Fruit fly (Drosophila melanogaster) whole organism, embryonic: ENCODE data around the gene Atox1.

Source experiments
- ATbp ChIP-seq: fragments of 200-800 bp; sonication (Bioruptor generic); optimal IDR thresholded peaks from 2 replicates; lab custom pipeline; 2017; ENCODE audit warnings: missing biosample characterization, mild to moderate bottlenecking, missing genetic modification characterization, missing genetic modification reagents
- Abd-B ChIP-seq: fragments of 200-800 bp; sonication (Bioruptor generic); optimal IDR thresholded peaks from 2 replicates; lab custom pipeline; 2018; ENCODE audit warnings: missing biosample characterization, mild to moderate bottlenecking, missing genetic modification characterization, moderate library complexity
- B-H1 ChIP-seq: fragments of 200-800 bp; sonication (Bioruptor generic); IDR thresholded peaks from 3 replicates; pipeline ENCODE4 v1.3.6; 2022; ENCODE audit warnings: missing biosample characterization, missing genetic modification characterization
- CG10366 ChIP-seq: fragments of 200-800 bp; sonication (Bioruptor generic); IDR thresholded peaks from 2 replicates; pipeline ENCODE4 v1.3.6; 2022; ENCODE audit warnings: missing biosample characterization, missing genetic modification characterization
- CG11723 ChIP-seq: fragments of 200-800 bp; sonication (Bioruptor generic); optimal IDR thresholded peaks from 2 replicates; lab custom pipeline; 2017; ENCODE audit warnings: missing biosample characterization, mild to moderate bottlenecking, missing genetic modification characterization
- CG12236 ChIP-seq: fragments of 200-800 bp; sonication (Bioruptor generic); optimal IDR thresholded peaks from 2 replicates; lab custom pipeline; 2016; ENCODE audit warnings: missing biosample characterization, missing genetic modification characterization
- CG13424 ChIP-seq: fragments of 200-800 bp; sonication (Bioruptor generic); optimal IDR thresholded peaks from 2 replicates; lab custom pipeline; 2019; ENCODE audit warnings: missing biosample characterization, mild to moderate bottlenecking, missing genetic modification characterization, moderate library complexity
- CG14667 ChIP-seq: fragments of 200-800 bp; sonication (Bioruptor generic); IDR thresholded peaks from 2 replicates; pipeline ENCODE4 v1.3.6; 2022; ENCODE audit warnings: missing biosample characterization, missing genetic modification characterization
- CG1602 ChIP-seq: fragments of 200-800 bp; sonication (Bioruptor generic); optimal IDR thresholded peaks from 3 replicates; lab custom pipeline; 2016; ENCODE audit warnings: missing biosample characterization, missing genetic modification characterization
- CG1647 ChIP-seq: fragments of 200-800 bp; sonication (Bioruptor generic); optimal IDR thresholded peaks from 3 replicates; lab custom pipeline; 2016; ENCODE audit warnings: missing biosample characterization, missing genetic modification characterization
- CG17829 ChIP-seq: fragments of 200-800 bp; optimal IDR thresholded peaks from 2 replicates; lab custom pipeline; 2019; ENCODE audit warnings: missing biosample characterization, mild to moderate bottlenecking, missing genetic modification characterization, moderate library complexity
- CG2875 ChIP-seq: fragments of 200-800 bp; sonication (Bioruptor generic); optimal IDR thresholded peaks from 2 replicates; lab custom pipeline; 2017; ENCODE audit warnings: missing biosample characterization, mild to moderate bottlenecking, missing genetic modification characterization, missing genetic modification reagents
- CG30431 ChIP-seq: fragments of 200-800 bp; sonication (Bioruptor generic); optimal IDR thresholded peaks from 2 replicates; lab custom pipeline; 2017; ENCODE audit warnings: missing biosample characterization, missing genetic modification characterization
- CG3065 ChIP-seq: fragments of 200-800 bp; sonication (Bioruptor generic); optimal IDR thresholded peaks from 2 replicates; lab custom pipeline; 2016; ENCODE audit warnings: missing biosample characterization, missing genetic modification characterization
- CG4360 ChIP-seq: fragments of 200-800 bp; sonication (Bioruptor generic); IDR thresholded peaks from 2 replicates; pipeline ENCODE4 v1.3.6; 2022; ENCODE audit warnings: missing biosample characterization, missing genetic modification characterization
- CG4617 ChIP-seq: fragments of 200-800 bp; sonication (Bioruptor generic); optimal IDR thresholded peaks from 3 replicates; lab custom pipeline; 2016; ENCODE audit warnings: missing biosample characterization, missing genetic modification characterization, borderline replicate concordance
- CG6175 ChIP-seq: fragments of 200-800 bp; sonication (Bioruptor generic); IDR thresholded peaks from 3 replicates; pipeline ENCODE4 v1.3.6; 2022; ENCODE audit warnings: missing biosample characterization, missing genetic modification characterization
- CG6272 ChIP-seq: fragments of 200-800 bp; sonication (Bioruptor generic); IDR thresholded peaks from 2 replicates; pipeline ENCODE4 v1.3.6; 2022; ENCODE audit warnings: missing biosample characterization, missing genetic modification characterization
- CG8089 ChIP-seq: fragments of 200-800 bp; sonication (Bioruptor generic); optimal IDR thresholded peaks from 3 replicates; lab custom pipeline; 2016; ENCODE audit warnings: missing biosample characterization, missing genetic modification characterization
- CG8388 ChIP-seq: fragments of 200-800 bp; sonication (Bioruptor generic); optimal IDR thresholded peaks from 2 replicates; lab custom pipeline; 2019; ENCODE audit warnings: missing biosample characterization, mild to moderate bottlenecking, missing genetic modification characterization, moderate library complexity
- CG9797 ChIP-seq: fragments of 200-800 bp; sonication (Bioruptor generic); optimal IDR thresholded peaks from 3 replicates; lab custom pipeline; 2018; ENCODE audit warnings: missing biosample characterization, mild to moderate bottlenecking, missing genetic modification characterization
- Gug ChIP-seq: fragments of 200-800 bp; sonication (Bioruptor generic); IDR thresholded peaks from 4 replicates; pipeline ENCODE4 v1.3.6; 2022; ENCODE audit warnings: missing biosample characterization, missing genetic modification characterization
- HLH4C ChIP-seq: fragments of 200-800 bp; sonication (Bioruptor generic); IDR thresholded peaks from 3 replicates; pipeline ENCODE4 v1.3.6; 2022; ENCODE audit warnings: missing biosample characterization, missing genetic modification characterization; ENCODE audit not compliant: partially characterized antibody
- Hand ChIP-seq: fragments of 200-800 bp; sonication (Bioruptor generic); optimal IDR thresholded peaks from 2 replicates; lab custom pipeline; 2017; ENCODE audit warnings: mild to moderate bottlenecking, missing biosample characterization, missing genetic modification reagents, missing genetic modification characterization
- MBD-R2 ChIP-seq: fragments of 200-800 bp; sonication (Bioruptor generic); IDR thresholded peaks from 2 replicates; pipeline ENCODE4 v1.3.6; 2022; ENCODE audit warnings: missing biosample characterization, missing genetic modification characterization
- MESR4 ChIP-seq: fragments of 200-800 bp; sonication (Bioruptor generic); optimal IDR thresholded peaks from 2 replicates; lab custom pipeline; 2018; ENCODE audit warnings: missing biosample characterization, mild to moderate bottlenecking, missing genetic modification characterization, moderate library complexity
- NK7.1 ChIP-seq: fragments of 200-800 bp; sonication (Bioruptor generic); optimal IDR thresholded peaks from 3 replicates; lab custom pipeline; 2016; ENCODE audit warnings: missing biosample characterization, missing genetic modification characterization
- Opbp ChIP-seq: fragments of 200-800 bp; sonication (Bioruptor generic); IDR thresholded peaks from 3 replicates; pipeline ENCODE4 v1.3.6; 2022; ENCODE audit warnings: missing biosample characterization, missing genetic modification characterization; ENCODE audit not compliant: partially characterized antibody
- Sox100B ChIP-seq: fragments of 200-800 bp; sonication (Bioruptor generic); optimal IDR thresholded peaks from 3 replicates; lab custom pipeline; 2018; ENCODE audit warnings: missing biosample characterization, mild to moderate bottlenecking, missing genetic modification characterization
- Tbp ChIP-seq: fragments of >200 bp; optimal IDR thresholded peaks from 2 replicates; lab custom pipeline; 2018; ENCODE audit warnings: missing biosample characterization, missing genetic modification characterization
- chif ChIP-seq, 2 experiments: fragments of 200-800 bp; sonication (Bioruptor generic); optimal IDR thresholded peaks; 3 replicates each; lab custom pipeline; 2016; ENCODE audit warnings: missing biosample characterization in 2 of 2, missing genetic modification characterization in 2 of 2
- croc ChIP-seq: fragments of 200-800 bp; sonication (Bioruptor generic); conservative IDR thresholded peaks from 3 replicates; pipeline ENCODE4 v1.3.6; 2022; ENCODE audit warnings: missing biosample characterization, missing genetic modification characterization
- danr ChIP-seq: fragments of 200-800 bp; sonication (Bioruptor generic); IDR thresholded peaks from 2 replicates; pipeline ENCODE4 v1.3.6; 2022; ENCODE audit warnings: missing biosample characterization, missing genetic modification characterization
- emc ChIP-seq: fragments of 200-800 bp; sonication (Bioruptor generic); optimal IDR thresholded peaks from 2 replicates; lab custom pipeline; 2016; ENCODE audit warnings: missing biosample characterization, missing genetic modification characterization
- fd64A ChIP-seq: fragments of 200-800 bp; sonication (Bioruptor generic); optimal IDR thresholded peaks from 3 replicates; lab custom pipeline; 2018; ENCODE audit warnings: missing biosample characterization, mild to moderate bottlenecking, missing genetic modification characterization
- grau ChIP-seq: fragments of 200-800 bp; optimal IDR thresholded peaks from 3 replicates; lab custom pipeline; 2019; ENCODE audit warnings: missing biosample characterization, mild to moderate bottlenecking, missing genetic modification characterization, moderate library complexity
- gt ChIP-seq: fragments of 200-800 bp; sonication (Bioruptor generic); IDR thresholded peaks from 2 replicates; pipeline ENCODE4 v1.3.6; 2022; ENCODE audit warnings: missing biosample characterization, missing genetic modification characterization
- lov ChIP-seq, 2 experiments: fragments of 200-800 bp in 1 of 2; fragments of >200 bp in 1 of 2; sonication (Bioruptor generic) in 1 of 2; IDR thresholded peaks in 1 of 2; optimal IDR thresholded peaks in 1 of 2; 2 replicates in 1 of 2; 3 replicates in 1 of 2; pipeline versions ENCODE4 v1.3.6 to Lab custom; 2017 to 2022; ENCODE audit warnings: missing biosample characterization in 1 of 2, missing genetic modification characterization in 1 of 2
- nerfin-1 ChIP-seq: fragments of 200-800 bp; sonication (Bioruptor generic); optimal IDR thresholded peaks from 3 replicates; lab custom pipeline; 2019; ENCODE audit warnings: missing biosample characterization, mild to moderate bottlenecking, missing genetic modification characterization, moderate library complexity
- nerfin-2 ChIP-seq: fragments of 200-800 bp; sonication (Bioruptor generic); IDR thresholded peaks from 2 replicates; pipeline ENCODE4 v1.3.6; 2022; ENCODE audit warnings: missing biosample characterization, missing genetic modification characterization; ENCODE audit not compliant: partially characterized antibody
- run ChIP-seq: fragments of 200-800 bp; sonication (Bioruptor generic); optimal IDR thresholded peaks from 3 replicates; lab custom pipeline; 2018; ENCODE audit warnings: missing biosample characterization, mild to moderate bottlenecking, missing genetic modification characterization
- schlank ChIP-seq: fragments of 200-800 bp; sonication (Bioruptor generic); optimal IDR thresholded peaks from 2 replicates; lab custom pipeline; 2018; ENCODE audit warnings: missing biosample characterization, mild to moderate bottlenecking, missing genetic modification characterization
- sd ChIP-seq: fragments of 200-800 bp; sonication (Bioruptor generic); optimal IDR thresholded peaks from 3 replicates; lab custom pipeline; 2018; ENCODE audit warnings: missing biosample characterization, mild to moderate bottlenecking, missing genetic modification characterization, moderate library complexity
- sens-2 ChIP-seq: fragments of 200-800 bp; sonication (Bioruptor generic); IDR thresholded peaks from 2 replicates; pipeline ENCODE4 v1.3.6; 2022; ENCODE audit warnings: missing biosample characterization, missing genetic modification characterization
- sisA ChIP-seq: fragments of 200-800 bp; sonication (Bioruptor generic); IDR thresholded peaks from 2 replicates; pipeline ENCODE4 v1.3.6; 2022; ENCODE audit warnings: missing biosample characterization, missing genetic modification characterization
- stwl ChIP-seq: fragments of 200-800 bp; sonication (Bioruptor generic); optimal IDR thresholded peaks from 3 replicates; lab custom pipeline; 2018; ENCODE audit warnings: missing biosample characterization, mild to moderate bottlenecking, missing genetic modification characterization, moderate library complexity
- sug ChIP-seq: fragments of 200-800 bp; optimal IDR thresholded peaks from 2 replicates; lab custom pipeline; 2019; ENCODE audit warnings: missing biosample characterization, mild to moderate bottlenecking, missing genetic modification characterization, moderate library complexity
- tap ChIP-seq: fragments of 200-800 bp; optimal IDR thresholded peaks from 3 replicates; lab custom pipeline; 2019; ENCODE audit warnings: missing biosample characterization, mild to moderate bottlenecking, missing genetic modification characterization, moderate library complexity
- trem ChIP-seq: fragments of 200-800 bp; optimal IDR thresholded peaks from 3 replicates; lab custom pipeline; 2019; ENCODE audit warnings: missing biosample characterization, mild to moderate bottlenecking, missing genetic modification characterization, moderate library complexity
- wor ChIP-seq: fragments of 200-800 bp; sonication (Bioruptor generic); IDR thresholded peaks from 2 replicates; pipeline ENCODE4 v1.3.6; 2022; ENCODE audit warnings: missing biosample characterization, missing genetic modification characterization

Gene Atox1

dm6 chr3L:21634152-21634689 lies 6.6 kb upstream of the Atox1 start, which contains the start of gene MED1 (continued):
- TF ChIP-seq Gug (GFP tag; lab: Robert Waterston, UW) (no peak), Abd-B (GFP tag; lab: Kevin White, UChicago) (no peak), nerfin-1 (peak; percentile 11), wor (GFP tag; lab: Robert Waterston, UW) (no peak), stwl (tag; lab: Kevin White, UChicago) (peak; percentile 71), CG4360 (GFP tag; lab: Robert Waterston, UW) (no peak), croc (GFP tag; lab: Robert Waterston, UW) (no peak), CG6175 (no peak), Tbp (GFP tag; lab: Kevin White, UChicago) (no peak), gt (GFP tag; lab: Robert Waterston, UW) (no peak), CG6272 (GFP tag; lab: Robert Waterston, UW) (no peak), CG12236 (GFP tag; lab: Kevin White, UChicago) (no peak), sens-2 (GFP tag; lab: Robert Waterston, UW) (no peak), schlank (tag; lab: Kevin White, UChicago) (no peak), CG2875 (no peak), HLH4C (GFP tag; lab: Robert Waterston, UW) (no peak), CG1602 (GFP tag; lab: Kevin White, UChicago) (no peak), CG10366 (GFP tag; lab: Robert Waterston, UW) (no peak), fd64A (GFP tag; lab: Kevin White, UChicago) (no peak), run (tag; lab: Kevin White, UChicago) (no peak), CG1647 (GFP tag; lab: Kevin White, UChicago) (no peak), grau (tag; lab: Kevin White, UChicago) (peak; percentile 15), emc (no peak), sd (tag; lab: Kevin White, UChicago) (no peak), CG17829 (tag; lab: Kevin White, UChicago) (peak; percentile 30)

- no peak for TF ChIP-seq CG30431 (GFP tag; lab: Kevin White, UChicago)
- TF ChIP-seq MBD-R2 (GFP tag; lab: Robert Waterston, UW): peak; percentile 78
- no peak for TF ChIP-seq ATbp
- TF ChIP-seq CG8388: no peak
- TF ChIP-seq lov (optimal IDR thresholded peaks at IDR 0.05; lab: Kevin White, UChicago): no peak
- TF ChIP-seq lov (GFP tag; IDR thresholded peaks at IDR 0.05; lab: Robert Waterston, UW): no peak
- no peak for TF ChIP-seq sug (tag; lab: Kevin White, UChicago)
- TF ChIP-seq NK7.1 (GFP tag; lab: Kevin White, UChicago): no peak
- TF ChIP-seq CG9797 (GFP tag; lab: Kevin White, UChicago): peak; percentile 56
- TF ChIP-seq schlank (tag; lab: Kevin White, UChicago): no peak
- no peak for TF ChIP-seq trem (tag; lab: Kevin White, UChicago)
- peak; percentile 15; the same call in 1 of the 3 replicates for TF ChIP-seq Opbp (GFP tag; lab: Robert Waterston, UW)
- no peak for TF ChIP-seq CG3065 (GFP tag; lab: Kevin White, UChicago)
- TF ChIP-seq danr (GFP tag; lab: Robert Waterston, UW): no peak
- peak; percentile 26 for TF ChIP-seq CG4617 (GFP tag; lab: Kevin White, UChicago)
- peak; percentile 70 for TF ChIP-seq MESR4 (GFP tag; lab: Kevin White, UChicago)
- no peak for TF ChIP-seq CG8089 (GFP tag; lab: Kevin White, UChicago)
- TF ChIP-seq nerfin-2 (GFP tag; lab: Robert Waterston, UW): no peak
- TF ChIP-seq CG11723 (GFP tag; lab: Kevin White, UChicago): no peak
- no peak for TF ChIP-seq tap (tag; lab: Kevin White, UChicago)
- TF ChIP-seq CG13424 (tag; lab: Kevin White, UChicago): no peak
- TF ChIP-seq B-H1 (GFP tag; lab: Robert Waterston, UW): no peak
- TF ChIP-seq sisA: no peak
- TF ChIP-seq chif (GFP tag; optimal IDR thresholded peaks at IDR 0.05; lab: Kevin White, UChicago): no peak
- no peak for TF ChIP-seq Sox100B (GFP tag; lab: Kevin White, UChicago)
- TF ChIP-seq CG14667 (GFP tag; lab: Robert Waterston, UW): no peak
- TF ChIP-seq stwl (tag; lab: Kevin White, UChicago): peak; percentile 32
- no peak for TF ChIP-seq Hand
Observed at dm6 chr3L:21635208-21635607, 5.6 kb upstream of the Atox1 start, which contains the start of gene ORMDL. Gene ORMDL, plus strand, starts transcription at chr3L:21635305.
